Worm (Caenorhabditis elegans) whole organism, L3 larva: ENCODE results near the gene T01D3.1.

Experiments
- elt-1 ChIP-seq: fragments of 150-350 bp; optimal IDR thresholded peaks from 2 replicates; lab custom pipeline; 2014; ENCODE audit warnings: missing biosample characterization, missing genetic modification characterization
- unc-62 ChIP-seq: fragments of 150-350 bp; sonication (generic microtip); optimal IDR thresholded peaks from 4 replicates; lab custom pipeline; 2014; ENCODE audit warnings: missing biosample characterization, missing genetic modification reagents, missing genetic modification characterization

ce11 chrV:13654394-13654792 is 35.3 kb upstream of the T01D3.1 start:
- TF ChIP-seq elt-1 (tag; lab: Kevin White, UChicago) (no peak), unc-62 (GFP tag; lab: Kevin White, UChicago) (no peak)
